Worm (Caenorhabditis elegans): Measurements from ENCODE around the gene Y57A10A.5.

The Y57A10A.5 gene

ce11 chrII:12184857-12185256, 30.6 kb downstream of the Y57A10A.5 start, which contains the start of gene Y57A10A.13:
Gene Y57A10A.13 (minus strand): TSS chrII:12184902.
- no peak for TF ChIP-seq unc-120 (tag; optimal IDR thresholded peaks at IDR 0.05; ENCODE audit: poor library complexity, severe bottlenecking)
- TF ChIP-seq ceh-83 (GFP tag; optimal IDR thresholded peaks at IDR 0.05), result no peak

- TF ChIP-seq pha-4 (tag; optimal IDR thresholded peaks at IDR 0.05) (no peak), drap-1 (GFP tag; optimal IDR thresholded peaks at IDR 0.05) (no peak)
These were observed 31.4 kb downstream of the Y57A10A.5 start, which contains the start of gene Y57A10A.14 for ce11 chrII:12185710-12186109. Gene Y57A10A.14 (plus strand): TSS chrII:12185937.

ce11 chrII:12186726-12187125, 32.4 kb downstream of the Y57A10A.5 start:
- no peak for TF ChIP-seq nhr-76 (tag; optimal IDR thresholded peaks at IDR 0.05)

- TF ChIP-seq hlh-1 (tag; optimal IDR thresholded peaks at IDR 0.05), result no peak
- TF ChIP-seq mep-1 (tag; optimal IDR thresholded peaks at IDR 0.05), result no peak
- TF ChIP-seq nhr-2 (tag; optimal IDR thresholded peaks at IDR 0.05), result no peak
- no peak for TF ChIP-seq sptf-1 (tag; optimal IDR thresholded peaks at IDR 0.05)
- no peak for TF ChIP-seq elt-1 (tag; optimal IDR thresholded peaks at IDR 0.05; ENCODE audit: borderline replicate concordance, insufficient read depth)
- no peak for TF ChIP-seq unc-62 (GFP tag; optimal IDR thresholded peaks at IDR 0.05)
These were observed 34.9 kb downstream of the Y57A10A.5 start for ce11 chrII:12189193-12189592.

ce11 chrII:12199209-12199608, 44.9 kb downstream of the Y57A10A.5 start:
- TF ChIP-seq lin-32 (GFP tag; optimal IDR thresholded peaks at IDR 0.05) (no peak), lin-13 (tag; optimal IDR thresholded peaks at IDR 0.05) (no peak), elt-1 (tag; optimal IDR thresholded peaks at IDR 0.05; ENCODE audit: borderline replicate concordance, insufficient read depth) (no peak), sptf-1 (tag; optimal IDR thresholded peaks at IDR 0.05) (no peak), pha-4 (tag; optimal IDR thresholded peaks at IDR 0.05) (no peak), nhr-237 (tag; optimal IDR thresholded peaks at IDR 0.05) (no peak), snpc-4 (tag; optimal IDR thresholded peaks at IDR 0.05) (no peak), nhr-12 (tag; optimal IDR thresholded peaks at IDR 0.05) (no peak), lsy-2 (tag; optimal IDR thresholded peaks at IDR 0.05) (no peak), zip-8 (tag; optimal IDR thresholded peaks at IDR 0.05) (no peak), ces-1 (GFP tag; optimal IDR thresholded peaks at IDR 0.05) (no peak), hlh-1 (tag; optimal IDR thresholded peaks at IDR 0.05) (no peak), nhr-28 (tag; optimal IDR thresholded peaks at IDR 0.05) (no peak), mls-2 (tag; optimal IDR thresholded peaks at IDR 0.05) (no peak)

ce11 chrII:12199912-12200637, 45.8 kb downstream of the Y57A10A.5 start, which contains the start of gene polg-1:
Gene polg-1 (minus strand): TSS chrII:12199962.
- TF ChIP-seq mab-5 (tag; optimal IDR thresholded peaks at IDR 0.05) (no peak), blmp-1 (tag; optimal IDR thresholded peaks at IDR 0.05) (no peak), ztf-11 (tag; optimal IDR thresholded peaks at IDR 0.05) (no peak), tbx-8 (GFP tag; optimal IDR thresholded peaks at IDR 0.05) (no peak)

- TF ChIP-seq ceh-39 (tag; optimal IDR thresholded peaks at IDR 0.05) (no peak), ceh-83 (GFP tag; optimal IDR thresholded peaks at IDR 0.05) (no peak), unc-39 (tag; optimal IDR thresholded peaks at IDR 0.05) (no peak), ztf-11 (tag; optimal IDR thresholded peaks at IDR 0.05) (no peak), mls-2 (tag; optimal IDR thresholded peaks at IDR 0.05) (no peak), sptf-1 (tag; optimal IDR thresholded peaks at IDR 0.05) (no peak), nhr-237 (tag; optimal IDR thresholded peaks at IDR 0.05) (no peak), tbx-8 (GFP tag; optimal IDR thresholded peaks at IDR 0.05) (no peak), lsy-2 (tag; optimal IDR thresholded peaks at IDR 0.05) (no peak), M03D4.4 (tag; optimal IDR thresholded peaks at IDR 0.05) (no peak), unc-62 (GFP tag; optimal IDR thresholded peaks at IDR 0.05) (no peak), mep-1 (tag; optimal IDR thresholded peaks at IDR 0.05) (no peak), elt-1 (tag; optimal IDR thresholded peaks at IDR 0.05; ENCODE audit: borderline replicate concordance, insufficient read depth) (no peak), nhr-2 (tag; optimal IDR thresholded peaks at IDR 0.05) (no peak), mab-5 (tag; optimal IDR thresholded peaks at IDR 0.05) (no peak), elt-3 (tag; optimal IDR thresholded peaks at IDR 0.05) (no peak), unc-120 (tag; optimal IDR thresholded peaks at IDR 0.05; ENCODE audit: poor library complexity, severe bottlenecking) (no peak), ces-1 (GFP tag; optimal IDR thresholded peaks at IDR 0.05) (no peak), ceh-43 (GFP tag; optimal IDR thresholded peaks at IDR 0.05) (no peak)
These were observed 48.0 kb downstream of the Y57A10A.5 start, which contains the start of gene trpp-5 for ce11 chrII:12202281-12202680. Gene trpp-5 (minus strand): TSS chrII:12202381.
